Fruit fly (Drosophila melanogaster) S2 (cell line): Measurements from ENCODE around the gene MBD-like.

Source experiments
- CG8478 ChIP-seq: fragments of >200 bp; optimal IDR thresholded peaks from 2 replicates; lab custom pipeline; 2018
- CTCF ChIP-seq, 2 experiments: fragments of >200 bp; optimal IDR thresholded peaks; 2 replicates each; lab custom pipeline; 2018

dm6 chr3R:9571523-9571922, 12.0 kb downstream of the MBD-like start, which contains the start of gene CG9396:
- no peak for TF ChIP-seq CTCF (optimal IDR thresholded peaks at IDR 0.05; lab: Kevin White, UChicago)
- TF ChIP-seq CG8478 (lab: Kevin White, UChicago), result no peak
